Fruit fly (Drosophila melanogaster) whole organism, prepupa: Measurements from ENCODE around the gene CG14137.

Experiments used
- CG11902 ChIP-seq: fragments of 200-800 bp; sonication (Bioruptor generic); optimal IDR thresholded peaks from 3 replicates; lab custom pipeline; 2016; ENCODE audit warnings: missing biosample characterization, missing genetic modification characterization
- CG15336 ChIP-seq: fragments of 200-800 bp; sonication (Bioruptor generic); IDR thresholded peaks from 2 replicates; pipeline ENCODE4 v1.3.6; 2022; ENCODE audit warnings: missing biosample characterization, missing genetic modification characterization
- Sox14 ChIP-seq: fragments of 200-800 bp; sonication (Bioruptor generic); optimal IDR thresholded peaks from 3 replicates; lab custom pipeline; 2016; ENCODE audit warnings: missing biosample characterization, missing genetic modification characterization
- vri ChIP-seq: fragments of 200-800 bp; sonication (Bioruptor generic); optimal IDR thresholded peaks from 3 replicates; lab custom pipeline; 2016; ENCODE audit warnings: missing biosample characterization, mild to moderate bottlenecking, missing genetic modification characterization

- no peak for TF ChIP-seq CG11902 (GFP tag; lab: Kevin White, UChicago)
- TF ChIP-seq CG15336 (GFP tag; lab: Robert Waterston, UW) = peak; percentile 42
- TF ChIP-seq vri (GFP tag; lab: Kevin White, UChicago) = no peak
- no peak for TF ChIP-seq Sox14 (GFP tag; lab: Kevin White, UChicago)
These were observed 610 bp downstream of the CG14137 start for dm6 chr3L:11599255-11599654.
